Worm (Caenorhabditis elegans): Measurements from ENCODE around the gene F41E7.7.

- TF ChIP-seq F13C5.2 (tag; optimal IDR thresholded peaks at IDR 0.05) (no peak), ama-1 (optimal IDR thresholded peaks at IDR 0.05) (no peak), hmg-4 (GFP tag; optimal IDR thresholded peaks at IDR 0.05) (no peak), flt-1 (GFP tag; IDR thresholded peaks at IDR 0.05) (no peak), hnd-1 (tag; optimal IDR thresholded peaks at IDR 0.05) (no peak), ets-7 (tag; optimal IDR thresholded peaks at IDR 0.05) (no peak), ceh-13 (GFP tag; optimal IDR thresholded peaks at IDR 0.05) (no peak)
These were observed 5.2 kb upstream of the F41E7.7 start, which contains the start of gene fip-5 for ce11 chrX:10302430-10302829.
